Worm (Caenorhabditis elegans) whole organism, mixed stage, embryonic: ENCODE measurements around the gene sri-10.

Experiments used
- blmp-1 ChIP-seq: fragments of 150-350 bp; optimal IDR thresholded peaks from 2 replicates; lab custom pipeline; 2014; ENCODE audit warnings: missing biosample characterization, missing genetic modification characterization
- cnd-1 ChIP-seq: fragments of 200-800 bp; sonication (Bioruptor generic); optimal IDR thresholded peaks from 2 replicates; lab custom pipeline; 2018; ENCODE audit warnings: mild to moderate bottlenecking, missing genetic modification characterization, missing compliant biosample characterization
- drap-1 ChIP-seq: fragments of 200-800 bp; sonication (Bioruptor generic); optimal IDR thresholded peaks from 3 replicates; lab custom pipeline; 2018; ENCODE audit warnings: mild to moderate bottlenecking, missing genetic modification characterization, missing compliant biosample characterization
- ham-2 ChIP-seq: fragments of 200-800 bp; sonication (Bioruptor generic); optimal IDR thresholded peaks from 2 replicates; lab custom pipeline; 2018; ENCODE audit warnings: mild to moderate bottlenecking, missing genetic modification characterization, missing compliant biosample characterization
- hlh-1 ChIP-seq: fragments of 150-350 bp; optimal IDR thresholded peaks from 2 replicates; lab custom pipeline; 2014; ENCODE audit warnings: missing biosample characterization, missing genetic modification reagents, missing genetic modification characterization
- lin-13 ChIP-seq: fragments of 150-350 bp; optimal IDR thresholded peaks from 2 replicates; lab custom pipeline; 2014; ENCODE audit warnings: missing biosample characterization, missing genetic modification characterization
- lsy-2 ChIP-seq: fragments of 150-350 bp; optimal IDR thresholded peaks from 2 replicates; lab custom pipeline; 2014; ENCODE audit warnings: missing biosample characterization, missing genetic modification characterization
- mab-5 ChIP-seq: fragments of 150-350 bp; optimal IDR thresholded peaks from 2 replicates; lab custom pipeline; 2014; ENCODE audit warnings: missing biosample characterization, missing genetic modification characterization
- nhr-237 ChIP-seq: fragments of 150-350 bp; optimal IDR thresholded peaks from 2 replicates; lab custom pipeline; 2014; ENCODE audit warnings: missing biosample characterization, missing genetic modification characterization
- nhr-28 ChIP-seq: fragments of 150-350 bp; optimal IDR thresholded peaks from 2 replicates; lab custom pipeline; 2014; ENCODE audit warnings: missing biosample characterization, missing genetic modification characterization
- snpc-4 ChIP-seq: fragments of 150-350 bp; optimal IDR thresholded peaks from 2 replicates; lab custom pipeline; 2014; ENCODE audit warnings: missing biosample characterization, missing genetic modification characterization
- unc-62 ChIP-seq: fragments of 150-350 bp; optimal IDR thresholded peaks from 2 replicates; lab custom pipeline; 2014; ENCODE audit warnings: missing biosample characterization, missing genetic modification reagents, missing genetic modification characterization
- ztf-11 ChIP-seq: fragments of 150-350 bp; optimal IDR thresholded peaks from 2 replicates; lab custom pipeline; 2014; ENCODE audit warnings: missing biosample characterization, missing genetic modification characterization

DNA sequence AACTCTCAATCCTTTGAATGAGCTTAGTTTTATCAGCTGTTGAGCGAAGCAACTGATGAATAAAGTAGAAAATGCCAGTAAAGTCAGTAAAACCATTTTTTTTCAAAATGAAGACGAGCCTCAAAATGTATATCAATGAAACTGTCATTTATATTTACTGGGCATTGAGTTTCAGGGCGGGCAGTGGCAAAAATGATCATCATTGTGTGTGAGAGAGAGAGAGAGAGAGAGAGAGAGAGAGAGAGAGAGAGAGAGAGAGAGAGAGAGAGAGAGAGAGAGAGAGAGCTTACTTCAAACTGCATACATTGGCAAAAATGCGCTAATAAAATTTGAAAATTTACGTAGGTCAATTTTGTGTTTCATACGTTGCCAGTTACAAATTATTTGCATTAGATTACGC, 46.1 kb downstream of the sri-10 start, which contains the start of gene F11D11.3:
- TF ChIP-seq lin-13 (tag; lab: Kevin White, UChicago) (no peak), snpc-4 (tag; lab: Kevin White, UChicago) (no peak), ham-2 (GFP tag; lab: Kevin White, UChicago) (no peak), nhr-237 (no peak), drap-1 (GFP tag; lab: Kevin White, UChicago) (no peak), lsy-2 (tag; lab: Kevin White, UChicago) (no peak), hlh-1 (tag; lab: Kevin White, UChicago) (no peak), mab-5 (tag; lab: Kevin White, UChicago) (no peak), unc-62 (GFP tag; lab: Kevin White, UChicago) (no peak), cnd-1 (tag; lab: Kevin White, UChicago) (no peak), nhr-28 (tag; lab: Kevin White, UChicago) (no peak), ztf-11 (tag; lab: Kevin White, UChicago) (no peak), blmp-1 (tag; lab: Kevin White, UChicago) (no peak)
